Worm (Caenorhabditis elegans): Measurements from ENCODE around the gene Y40A1A.3.
"Not testable (repeated sequence)": the region's sequence is repeated elsewhere in the genome, so short reads cannot be mapped to it uniquely, and the experiment has no call there.

Gene Y40A1A.3

DNA sequence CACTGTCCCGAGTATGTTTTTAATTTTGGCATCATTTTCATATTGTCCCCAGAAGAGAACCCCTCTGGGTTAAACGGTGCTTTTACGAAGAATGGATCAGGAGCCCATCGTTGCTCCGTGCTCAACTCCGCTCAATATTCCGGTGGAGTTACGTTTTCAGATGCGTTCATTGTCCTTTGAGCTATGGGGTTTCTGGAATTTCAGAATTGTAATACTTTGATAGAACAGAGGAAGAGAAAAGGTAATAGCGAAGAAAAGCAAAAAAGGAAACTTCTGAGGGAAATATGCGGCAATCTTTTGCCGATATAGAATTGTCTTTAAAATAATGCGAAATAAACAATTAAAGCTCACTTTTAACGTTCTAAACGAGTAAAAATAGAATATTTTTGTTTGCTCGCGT, at the start of gene Y40A1A.3:
TSS of gene Y40A1A.3 (minus strand) at position 101 of the 400 bp plus-strand sequence.
- TF ChIP-seq unc-62 (GFP tag; optimal IDR thresholded peaks at IDR 0.05): no peak

DNA sequence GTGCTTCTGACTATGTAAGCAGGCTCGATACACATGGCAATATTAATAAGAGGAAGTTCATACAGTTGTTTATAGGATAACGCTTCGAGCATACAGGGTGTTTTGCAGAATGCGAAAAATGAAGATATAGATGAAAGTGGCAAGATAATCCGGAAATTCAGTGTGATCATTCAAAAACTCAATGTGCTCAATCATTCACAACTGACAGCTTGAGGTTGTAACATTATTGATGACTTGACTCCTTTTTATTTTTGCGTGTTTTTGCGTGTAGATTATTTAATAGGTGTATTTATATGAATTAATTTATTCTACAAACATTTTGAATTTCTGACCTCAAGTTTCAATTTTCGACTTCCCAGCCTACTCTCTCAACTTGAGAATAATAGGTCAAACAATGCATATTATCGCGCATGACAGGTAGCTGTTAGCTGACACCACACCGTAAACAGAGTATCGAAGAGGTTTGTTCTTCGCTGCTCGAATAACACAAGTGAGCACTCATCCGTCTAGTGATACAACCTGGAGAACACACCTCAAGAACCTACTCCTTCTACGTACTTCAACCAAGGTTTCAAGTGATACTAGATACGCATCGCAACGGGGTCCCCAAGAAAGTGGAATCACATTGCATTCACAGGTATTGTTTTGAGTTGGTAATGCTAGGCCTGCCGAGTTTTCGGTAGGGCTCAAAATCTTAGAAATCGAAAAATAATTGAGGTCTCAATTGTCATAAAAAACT, 49.5 kb upstream of the Y40A1A.3 start:
- no peak for TF ChIP-seq unc-62 (GFP tag; optimal IDR thresholded peaks at IDR 0.05)

DNA sequence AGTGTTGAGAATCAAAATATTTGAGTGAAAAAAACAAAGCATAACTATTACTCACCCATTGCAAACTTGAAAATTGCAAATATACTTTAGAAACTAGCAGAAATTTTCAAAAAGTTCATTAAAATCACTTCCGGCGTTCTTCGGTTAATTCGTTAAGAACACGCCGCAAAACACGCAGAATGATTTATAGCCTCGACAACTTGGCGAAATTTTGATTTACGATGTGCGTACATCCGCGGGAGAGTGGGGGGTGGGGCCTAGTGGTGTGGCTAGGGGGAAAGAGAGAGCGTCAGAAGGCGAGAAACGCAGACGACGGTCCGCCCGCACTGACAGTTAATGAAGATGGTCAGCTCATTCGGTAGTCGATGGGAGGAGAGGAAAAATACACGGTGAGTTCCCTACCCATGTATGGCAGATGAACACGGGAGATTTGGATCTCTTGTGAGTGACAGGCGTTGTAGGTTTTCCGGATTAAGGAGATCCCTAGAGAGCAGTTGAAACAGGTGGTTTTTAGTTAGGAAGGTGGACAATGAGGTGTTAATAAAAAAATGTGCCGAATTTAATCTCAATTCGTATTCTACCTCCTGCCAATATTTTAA, 48.4 kb upstream of the Y40A1A.3 start, which contains the start of gene igcm-4:
TSS of gene igcm-4 (minus strand) at position 237 of the 599 bp plus-strand sequence.
- TF ChIP-seq unc-62 (GFP tag; optimal IDR thresholded peaks at IDR 0.05): no peak

DNA sequence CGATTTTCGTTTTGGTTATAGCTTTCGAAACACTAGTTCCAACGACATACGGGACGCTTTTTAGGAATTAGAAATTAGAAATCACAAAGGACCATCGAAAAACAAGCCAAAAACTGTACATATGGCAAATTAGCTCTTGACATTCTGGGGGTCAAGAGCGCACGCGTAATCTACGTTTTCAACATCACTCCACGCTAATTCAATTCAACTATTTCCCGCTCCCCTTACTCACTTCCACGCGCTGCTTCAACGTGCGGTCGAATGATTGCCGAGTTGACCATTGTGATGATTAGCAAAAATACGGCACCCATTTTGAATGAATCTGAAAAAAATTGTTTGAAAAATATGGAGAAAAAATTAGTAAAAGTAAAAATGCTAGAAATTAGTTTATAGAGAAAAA, 47.8 kb upstream of the Y40A1A.3 start:
- TF ChIP-seq unc-62 (GFP tag; optimal IDR thresholded peaks at IDR 0.05): no peak

DNA sequence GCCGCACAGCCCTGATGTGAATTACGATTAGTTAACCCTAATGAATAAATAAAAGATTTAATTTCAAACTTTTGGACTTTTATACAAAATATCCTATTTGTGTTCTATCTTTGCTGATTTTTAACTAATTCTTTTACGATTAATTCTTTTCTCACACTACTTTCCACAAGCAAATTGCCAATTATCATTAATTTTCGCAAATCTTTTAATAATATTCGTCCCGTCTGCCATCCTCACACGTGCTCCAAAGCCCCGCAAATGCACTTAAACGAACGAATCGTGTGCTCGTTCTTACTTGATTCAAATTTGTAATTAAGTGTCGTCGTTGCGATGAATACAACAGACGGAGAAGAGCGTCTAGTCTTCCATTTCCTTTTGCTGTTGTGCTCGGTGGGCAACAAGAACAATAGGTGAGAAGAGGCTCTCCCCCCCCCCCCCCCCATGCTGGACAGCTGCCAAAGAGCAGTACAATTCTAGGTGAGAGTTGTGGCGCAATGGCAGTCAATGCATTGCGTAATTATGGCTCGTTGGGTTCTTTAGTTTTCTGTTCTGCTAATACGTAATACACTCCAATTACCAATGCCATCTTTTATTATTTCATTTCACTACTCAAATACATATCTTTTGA, 46.8 kb upstream of the Y40A1A.3 start:
- no peak for TF ChIP-seq unc-62 (GFP tag; optimal IDR thresholded peaks at IDR 0.05)

DNA sequence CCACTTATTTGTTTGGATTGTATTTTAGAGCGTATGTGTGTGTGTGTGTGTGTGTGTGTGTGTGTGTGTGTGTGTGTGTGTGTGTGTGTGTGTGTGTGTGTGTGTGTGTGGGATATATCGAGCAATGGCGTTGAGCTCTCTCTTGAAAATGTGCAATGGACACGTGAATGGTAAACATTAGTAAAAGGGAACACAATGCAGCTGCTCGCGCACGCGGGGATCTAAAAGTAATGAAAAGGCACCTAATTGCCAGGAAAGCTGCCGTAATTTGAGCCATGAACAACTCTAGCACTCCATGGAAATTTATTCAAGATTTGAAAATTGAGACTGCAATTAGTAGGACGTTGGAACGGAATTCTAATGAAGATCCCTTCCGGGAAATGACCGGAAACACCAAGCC, 45.4 kb upstream of the Y40A1A.3 start:
- TF ChIP-seq unc-62 (GFP tag; optimal IDR thresholded peaks at IDR 0.05): no peak

DNA sequence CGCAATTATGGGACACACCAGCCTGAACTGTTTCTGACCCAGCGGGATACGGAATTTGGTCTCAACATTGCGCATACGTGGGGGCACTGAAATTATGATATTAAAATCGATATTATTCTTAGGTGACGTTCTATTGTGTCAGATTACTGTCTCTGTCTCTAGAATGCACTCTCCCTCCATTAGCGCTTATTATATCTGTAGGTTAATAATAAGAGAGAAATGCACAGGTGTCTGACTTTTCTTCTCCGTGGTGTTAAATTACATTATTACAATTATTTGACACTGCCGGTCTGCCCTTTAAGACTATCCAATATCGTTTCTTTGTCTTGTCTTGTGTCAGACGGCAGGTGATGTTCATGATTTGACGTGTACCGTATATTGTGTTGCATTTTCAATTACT, 44.8 kb upstream of the Y40A1A.3 start:
- no peak for TF ChIP-seq unc-62 (GFP tag; optimal IDR thresholded peaks at IDR 0.05)

DNA sequence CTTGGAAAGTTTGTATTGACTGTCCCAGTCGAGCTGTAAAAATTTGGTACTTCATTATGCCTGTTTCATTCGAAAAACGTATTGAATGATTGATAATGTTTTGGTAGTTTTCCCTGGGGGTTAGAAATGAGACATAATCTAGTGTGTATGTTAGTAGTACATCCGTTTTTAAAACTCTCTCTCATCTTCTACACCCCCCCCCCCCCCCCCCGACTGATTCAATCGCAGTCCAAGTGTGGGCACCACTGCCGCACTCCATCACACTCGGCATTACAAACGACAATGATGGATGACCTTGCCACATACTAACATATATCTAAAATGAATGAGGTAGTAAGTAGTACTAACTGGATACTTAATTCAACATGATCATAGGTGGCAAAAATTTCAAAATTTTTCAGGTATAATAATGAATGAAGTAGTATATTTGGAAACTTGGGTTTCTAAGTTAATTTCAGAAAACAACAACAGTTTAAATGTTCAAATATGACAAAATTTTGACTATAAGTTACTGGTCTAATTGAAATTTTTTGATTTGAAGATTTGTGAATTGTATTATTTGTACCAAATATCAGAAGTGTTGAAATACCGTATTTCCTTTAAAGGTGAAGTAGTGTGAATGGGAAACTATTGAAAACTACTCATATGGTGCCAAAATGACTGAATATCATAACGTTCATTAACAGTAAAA, 43.8 kb upstream of the Y40A1A.3 start:
- TF ChIP-seq unc-62 (GFP tag; optimal IDR thresholded peaks at IDR 0.05): no peak

DNA sequence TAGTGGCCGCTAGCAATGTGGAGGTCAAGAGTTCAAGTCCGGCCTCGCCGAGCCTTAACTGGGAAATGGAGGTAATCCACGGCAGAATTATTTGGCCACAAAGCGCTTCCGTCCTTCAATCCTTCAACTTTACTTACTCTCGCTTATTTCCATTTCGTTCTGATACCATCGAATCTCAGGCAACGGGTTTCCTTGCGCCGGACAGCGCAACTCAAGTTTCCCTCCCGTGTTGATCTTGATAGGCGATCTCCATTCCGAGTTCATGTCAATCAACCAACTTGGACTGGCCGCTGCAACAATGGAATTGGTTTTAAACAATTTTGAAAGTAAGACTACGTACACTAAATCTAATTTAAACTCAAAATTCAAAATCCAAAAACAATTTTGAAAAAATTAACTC, 43.0 kb upstream of the Y40A1A.3 start:
- TF ChIP-seq unc-62 (GFP tag; optimal IDR thresholded peaks at IDR 0.05): no peak

DNA sequence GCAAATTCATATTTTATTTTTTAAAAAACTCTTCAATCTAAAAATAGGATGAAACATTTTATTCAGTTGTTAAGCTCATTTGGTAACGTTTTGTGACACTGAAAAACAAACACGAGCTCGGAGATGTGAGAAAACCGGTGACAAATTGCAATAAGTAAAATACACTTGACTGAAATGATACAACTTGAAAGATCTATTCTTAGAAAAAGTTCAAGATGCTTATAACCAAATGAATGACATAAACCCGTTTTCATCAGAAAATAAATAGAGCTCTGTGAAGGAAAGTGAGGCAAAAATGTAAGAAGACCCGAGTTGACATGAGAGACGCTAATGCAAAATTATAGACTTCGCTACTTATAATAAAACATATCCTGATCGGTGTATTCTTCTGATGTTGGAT, 41.5 kb upstream of the Y40A1A.3 start, which contains the start of gene smex-2:
TSS of gene smex-2 (minus strand) at position 101 of the 400 bp plus-strand sequence.
- no peak for TF ChIP-seq unc-62 (GFP tag; optimal IDR thresholded peaks at IDR 0.05)

DNA sequence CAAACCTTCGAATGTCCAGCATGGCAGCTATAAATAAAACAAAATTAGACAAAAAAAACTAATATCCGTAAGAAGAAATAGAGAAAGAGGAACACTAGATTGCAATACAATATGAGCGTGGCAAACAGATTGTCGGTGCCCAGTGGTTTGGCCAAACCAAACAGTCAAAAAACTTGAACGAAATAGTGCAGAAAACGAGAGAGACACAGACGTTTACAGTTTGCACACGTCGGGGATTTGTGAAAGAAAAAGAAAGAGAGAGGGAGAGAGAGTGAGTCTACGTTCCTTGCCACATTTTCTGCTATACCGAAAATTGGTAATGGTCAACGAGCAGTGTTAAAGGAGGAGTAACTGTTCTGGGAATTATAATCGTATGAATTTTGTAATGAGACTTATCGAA, 37.3 kb upstream of the Y40A1A.3 start, which contains the start of gene ergi-1:
TSS of gene ergi-1 (minus strand) at position 101 of the 400 bp plus-strand sequence.
- no peak for TF ChIP-seq unc-62 (GFP tag; optimal IDR thresholded peaks at IDR 0.05)

DNA sequence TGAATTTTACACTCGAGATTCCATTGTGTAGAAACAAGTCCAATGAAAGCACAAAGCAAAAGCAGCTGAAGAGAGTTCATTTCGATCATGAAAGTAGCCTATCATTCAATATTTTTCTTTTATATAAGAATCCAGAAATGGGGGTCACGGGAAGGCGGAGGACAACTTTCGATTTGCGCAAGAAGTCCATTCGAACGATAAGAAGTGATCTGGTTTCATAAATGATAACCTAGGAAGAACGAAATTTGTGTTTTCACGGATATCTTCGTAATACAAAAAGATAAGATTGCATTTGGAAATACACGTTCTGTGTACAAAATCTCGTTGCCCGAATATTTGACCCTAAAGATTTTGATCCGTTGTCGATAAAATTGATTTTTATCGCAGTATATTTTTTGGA, 33.6 kb upstream of the Y40A1A.3 start, which contains the start of gene Y102A11A.5:
TSS of gene Y102A11A.5 (minus strand) at position 175 of the 400 bp plus-strand sequence.
- no peak for TF ChIP-seq unc-62 (GFP tag; optimal IDR thresholded peaks at IDR 0.05)

DNA sequence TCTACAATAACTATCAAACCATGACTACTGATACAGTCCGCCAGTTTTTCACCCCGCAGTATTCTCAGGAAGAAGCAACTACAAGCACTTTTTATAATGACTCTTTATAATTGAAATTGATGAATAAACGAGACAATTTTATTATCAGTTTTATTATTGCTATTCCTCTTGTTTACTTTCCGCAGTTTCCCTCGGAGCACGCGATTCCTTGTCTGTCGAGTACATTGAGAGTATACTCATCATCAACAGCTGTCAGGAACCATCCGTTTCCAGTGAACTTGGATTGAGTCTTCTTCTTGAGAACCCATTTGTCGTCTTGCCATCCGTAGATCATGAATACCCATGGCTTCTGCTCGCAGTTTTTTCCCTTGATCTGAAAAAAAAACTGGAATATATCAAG, 33.0 kb upstream of the Y40A1A.3 start:
- no peak for TF ChIP-seq unc-62 (GFP tag; optimal IDR thresholded peaks at IDR 0.05)

DNA sequence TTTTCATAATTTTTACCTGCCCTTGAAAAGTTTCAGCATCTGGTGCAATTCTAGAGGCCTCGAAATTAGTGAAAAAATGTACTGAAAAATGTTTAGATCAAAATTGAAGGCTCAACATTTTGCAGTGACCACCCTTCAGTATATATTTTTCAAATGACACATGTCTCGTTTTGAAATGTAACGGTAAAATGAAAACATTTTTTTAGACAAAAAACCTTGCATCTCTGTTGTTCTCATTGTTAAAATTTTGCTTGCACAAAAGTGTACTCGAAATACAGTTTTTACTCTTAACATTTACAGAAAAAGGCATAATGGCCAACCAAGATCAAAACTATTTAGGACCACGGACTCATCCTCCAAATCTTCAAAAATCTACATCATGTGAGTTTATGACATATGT, 28.5 kb upstream of the Y40A1A.3 start, which contains the start of gene Y102A11A.2:
TSS of gene Y102A11A.2 (plus strand) at position 301 of the 400 bp plus-strand sequence.
- not testable (repeated sequence) for TF ChIP-seq unc-62 (GFP tag; optimal IDR thresholded peaks at IDR 0.05)

DNA sequence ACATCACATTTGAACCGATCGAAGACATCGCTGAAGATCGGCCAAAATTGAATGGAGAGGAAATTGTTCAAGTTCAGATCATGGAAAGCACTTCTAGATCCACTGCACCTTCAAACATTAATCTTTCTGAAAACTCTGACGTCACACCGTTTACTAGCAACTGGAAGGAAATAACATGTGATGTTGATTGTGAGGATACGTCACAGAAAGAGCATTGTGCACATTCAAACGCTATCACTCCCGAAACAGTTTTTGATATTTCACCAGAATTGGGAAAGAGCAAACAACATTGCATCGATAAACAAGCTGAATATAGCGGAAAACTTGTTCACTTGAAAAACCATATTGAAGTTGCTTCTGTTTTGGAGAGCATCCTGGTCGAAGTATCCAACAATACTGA, 23.7 kb upstream of the Y40A1A.3 start:
- TF ChIP-seq unc-62 (GFP tag; optimal IDR thresholded peaks at IDR 0.05): no peak

DNA sequence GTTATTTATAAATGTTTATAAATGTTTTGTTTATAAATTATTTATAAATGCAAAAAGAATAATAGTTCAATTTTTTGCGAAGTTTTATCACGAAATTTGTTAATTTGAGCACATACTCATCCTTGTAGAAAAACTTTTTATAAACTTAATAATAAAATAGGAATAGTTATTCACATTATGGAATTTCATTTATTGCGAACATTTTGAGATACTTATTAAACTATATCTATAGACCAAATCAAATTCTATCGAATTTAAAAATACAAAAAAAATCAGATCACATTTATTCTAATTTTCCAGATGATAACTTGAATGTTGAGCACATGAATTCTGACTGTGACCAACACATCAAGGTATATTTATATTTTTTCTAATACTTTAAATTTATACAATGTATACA, 21.0 kb upstream of the Y40A1A.3 start, which contains the start of gene Y102A11A.3:
TSS of gene Y102A11A.3 (plus strand) at position 301 of the 400 bp plus-strand sequence.
- no peak for TF ChIP-seq unc-62 (GFP tag; optimal IDR thresholded peaks at IDR 0.05)
